Fruit fly (Drosophila melanogaster): ENCODE measurements around the gene unc-13-4A.

Gene unc-13-4A

DNA sequence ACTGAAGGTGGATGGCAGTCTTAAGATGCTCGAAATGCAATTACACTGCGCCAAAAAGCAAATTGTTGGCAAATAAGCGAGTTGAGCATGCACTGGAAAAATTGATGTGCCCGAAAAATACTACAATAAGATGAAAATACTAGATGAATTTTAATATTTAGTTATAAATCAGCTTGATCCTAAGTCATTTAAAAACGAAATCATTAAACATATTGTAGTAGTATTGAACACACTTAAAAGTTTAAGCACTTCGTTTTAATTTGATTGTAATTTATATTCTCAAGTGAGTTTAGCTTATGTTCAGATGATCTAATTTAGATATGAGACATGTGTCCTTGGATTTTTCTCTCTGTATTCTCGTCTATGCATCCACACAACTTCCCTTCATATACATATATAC lies 50.2 kb downstream of the unc-13-4A start:
- TF ChIP-seq psq (optimal IDR thresholded peaks at IDR 0.05) (no peak), CG8478 (optimal IDR thresholded peaks at IDR 0.05) (no peak), usp (GFP tag; optimal IDR thresholded peaks at IDR 0.05) (no peak), Dll (optimal IDR thresholded peaks at IDR 0.05) (no peak)

DNA sequence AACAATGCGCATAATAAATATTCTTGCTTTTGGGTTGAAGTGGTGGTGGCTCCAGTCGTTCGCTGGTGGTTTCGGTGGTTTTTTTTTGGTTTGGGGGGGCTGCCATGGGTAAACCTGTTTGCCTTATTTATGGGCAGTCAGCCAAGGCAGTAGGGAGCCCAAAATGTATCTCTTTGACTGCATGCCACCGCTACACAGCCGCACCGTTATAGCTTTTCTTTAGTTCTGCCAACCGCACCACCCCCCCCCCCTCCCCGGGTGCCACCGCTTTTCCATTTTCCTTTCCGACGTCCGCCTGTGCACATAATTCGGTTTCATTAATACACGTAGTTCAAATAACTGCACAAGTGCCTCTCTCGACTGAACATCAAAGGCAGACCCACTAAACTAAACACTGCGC lies 54.4 kb downstream of the unc-13-4A start:
- no peak for TF ChIP-seq pan (optimal IDR thresholded peaks at IDR 0.05)

DNA sequence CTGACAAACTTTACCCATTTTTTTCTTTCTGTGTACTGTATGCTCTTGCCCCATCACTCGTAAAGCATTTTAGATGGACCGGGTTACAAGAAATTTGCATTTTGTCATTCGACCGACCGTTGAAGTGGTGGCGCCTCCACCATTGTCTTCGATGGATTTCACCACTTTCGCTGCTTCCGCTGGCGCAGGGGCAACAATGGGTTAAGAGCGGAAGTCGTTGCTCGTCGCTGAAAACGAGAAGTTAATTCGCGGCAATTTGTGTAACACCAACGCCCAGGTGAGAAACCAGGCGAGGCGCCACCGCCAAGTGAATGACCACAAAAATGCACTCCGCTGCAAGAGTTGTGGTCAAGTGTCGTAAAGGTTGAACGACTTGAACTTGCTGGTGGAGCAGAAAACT lies 58.0 kb downstream of the unc-13-4A start:
- TF ChIP-seq EcR (GFP tag; optimal IDR thresholded peaks at IDR 0.05): no peak
- TF ChIP-seq pan (optimal IDR thresholded peaks at IDR 0.05): no peak
- no peak for TF ChIP-seq Dll (optimal IDR thresholded peaks at IDR 0.05)
- no peak for TF ChIP-seq CG8478 (optimal IDR thresholded peaks at IDR 0.05)
- TF ChIP-seq psq (optimal IDR thresholded peaks at IDR 0.05): no peak
- no peak for TF ChIP-seq usp (GFP tag; optimal IDR thresholded peaks at IDR 0.05)

DNA sequence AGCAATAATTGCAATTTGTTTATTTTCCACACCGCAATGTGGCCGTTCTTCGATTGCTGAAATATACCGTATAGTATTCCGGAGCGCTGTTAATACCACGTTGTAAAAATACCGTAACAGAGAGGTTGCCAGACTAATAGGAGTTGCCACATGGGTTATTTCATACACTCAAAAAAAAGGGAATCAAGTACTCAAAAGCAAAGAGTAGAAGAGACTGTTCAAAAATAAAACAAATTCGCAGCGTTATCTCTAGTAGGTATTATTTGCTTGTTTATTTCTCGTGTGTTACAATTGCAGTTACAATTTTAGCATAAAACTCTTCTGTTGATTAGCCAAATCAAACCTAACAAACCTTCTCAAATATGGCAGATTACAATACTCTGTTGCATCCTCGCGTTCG lies 62.2 kb downstream of the unc-13-4A start, which contains the start of gene MED4:
MED4 (minus strand) TSS at position 59 of the 400 bp plus-strand sequence.
- TF ChIP-seq pan (optimal IDR thresholded peaks at IDR 0.05): no peak
- no peak for TF ChIP-seq Dll (optimal IDR thresholded peaks at IDR 0.05)
- no peak for TF ChIP-seq psq (optimal IDR thresholded peaks at IDR 0.05)
- no peak for TF ChIP-seq CG8478 (optimal IDR thresholded peaks at IDR 0.05)
- no peak for TF ChIP-seq EcR (GFP tag; optimal IDR thresholded peaks at IDR 0.05)
- no peak for TF ChIP-seq usp (GFP tag; optimal IDR thresholded peaks at IDR 0.05)

DNA sequence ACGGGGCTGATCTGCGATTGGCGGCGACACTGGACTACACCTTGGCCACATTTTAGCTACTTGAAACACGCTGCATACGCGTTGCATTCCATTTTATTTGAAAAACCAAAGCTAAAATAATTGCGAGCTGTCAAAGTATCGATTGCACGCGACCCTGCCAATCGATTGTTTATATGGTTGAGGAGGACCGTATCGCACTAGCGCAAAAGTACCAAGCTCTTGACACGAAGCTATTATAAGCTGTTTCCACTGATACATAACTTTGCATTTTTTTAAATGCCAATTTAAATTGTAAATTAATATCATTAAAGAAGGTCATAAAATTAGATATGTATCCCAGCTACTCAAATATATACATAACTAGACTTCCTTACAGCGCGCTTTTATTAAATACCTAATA lies 63.5 kb downstream of the unc-13-4A start, which contains the start of gene Cdc27:
Cdc27 (minus strand) TSS at position 174 of the 400 bp plus-strand sequence.
- TF ChIP-seq psq (optimal IDR thresholded peaks at IDR 0.05) (no peak), usp (GFP tag; optimal IDR thresholded peaks at IDR 0.05) (no peak), Dll (optimal IDR thresholded peaks at IDR 0.05) (no peak), CG8478 (optimal IDR thresholded peaks at IDR 0.05) (no peak), EcR (GFP tag; optimal IDR thresholded peaks at IDR 0.05) (no peak), pan (optimal IDR thresholded peaks at IDR 0.05) (no peak)

DNA sequence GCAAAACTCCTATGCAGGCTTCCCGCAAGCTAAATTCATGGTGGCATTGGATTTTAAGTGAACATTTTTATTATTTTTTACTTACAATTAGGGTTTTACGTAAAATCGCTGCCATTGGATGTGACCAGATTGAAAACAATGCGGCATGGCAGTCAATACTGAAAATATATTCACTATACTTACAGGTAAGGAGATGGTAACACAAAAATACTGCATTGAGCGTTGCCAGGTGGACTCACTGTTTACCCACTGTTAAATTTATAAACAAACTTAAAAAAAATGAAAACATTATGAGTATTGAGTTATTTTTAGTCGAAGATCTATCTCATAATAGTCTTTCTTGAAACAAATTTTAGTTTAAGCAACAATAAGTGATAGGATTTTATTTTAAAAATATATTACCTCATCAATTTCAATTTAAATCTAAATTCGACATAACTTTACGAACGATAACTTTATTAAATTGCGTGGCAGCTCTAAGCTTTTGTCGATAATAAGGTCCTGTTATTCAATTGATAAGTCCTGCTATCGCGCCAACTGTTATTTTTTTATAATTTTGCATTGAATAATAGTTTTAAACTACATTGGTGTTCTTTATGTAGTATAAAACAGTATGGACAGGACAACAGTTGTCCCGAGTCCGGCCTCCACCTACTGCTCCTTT lies 68.8 kb downstream of the unc-13-4A start, which contains the start of the genes mRpL50 and mei-P22:
mRpL50 (minus strand) TSS at position 159 of the 664 bp plus-strand sequence.
mei-P22 (plus strand) TSS at position 614 of the 664 bp plus-strand sequence.
- TF ChIP-seq pan (optimal IDR thresholded peaks at IDR 0.05) (no peak), CG8478 (optimal IDR thresholded peaks at IDR 0.05) (no peak), EcR (GFP tag; optimal IDR thresholded peaks at IDR 0.05) (no peak), psq (optimal IDR thresholded peaks at IDR 0.05) (no peak), Dll (optimal IDR thresholded peaks at IDR 0.05) (no peak), usp (GFP tag; optimal IDR thresholded peaks at IDR 0.05) (no peak)

DNA sequence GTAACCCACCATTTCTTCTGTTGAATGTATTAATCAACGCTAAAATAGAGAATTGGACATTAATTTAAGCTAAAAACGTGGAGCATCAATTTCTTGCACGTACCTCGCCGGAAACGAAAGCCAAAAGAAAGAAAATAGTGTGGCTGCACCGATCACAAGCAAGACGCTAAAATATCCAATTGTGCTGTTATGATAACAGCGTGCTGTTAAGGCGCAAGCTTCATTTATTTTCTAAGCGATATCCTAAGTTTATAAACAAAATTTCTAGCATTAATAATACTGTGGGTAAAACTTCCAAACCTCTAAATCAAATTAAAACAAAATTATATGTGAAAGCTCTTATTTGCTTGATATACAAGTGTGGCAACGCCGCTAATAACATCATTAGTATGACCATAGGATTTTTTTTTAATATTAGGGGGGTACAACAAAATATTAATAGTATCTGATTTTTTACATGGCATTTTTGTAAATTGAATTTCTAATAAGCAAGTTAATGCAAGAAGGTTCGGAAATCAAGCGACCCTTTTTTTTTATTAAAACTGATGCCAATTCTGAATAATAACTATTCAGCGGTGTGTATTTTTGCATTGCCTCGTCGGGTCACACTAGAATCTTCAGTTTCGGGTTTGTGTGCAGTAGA lies 71.4 kb downstream of the unc-13-4A start, which contains the start of the genes RpL18 and Neos:
RpL18 (minus strand) TSS at position 135 of the 643 bp plus-strand sequence.
Neos (plus strand) TSS at position 412 of the 643 bp plus-strand sequence.
- no peak for TF ChIP-seq pan (optimal IDR thresholded peaks at IDR 0.05)
- no peak for TF ChIP-seq CG8478 (optimal IDR thresholded peaks at IDR 0.05)
- TF ChIP-seq EcR (GFP tag; optimal IDR thresholded peaks at IDR 0.05): no peak

DNA sequence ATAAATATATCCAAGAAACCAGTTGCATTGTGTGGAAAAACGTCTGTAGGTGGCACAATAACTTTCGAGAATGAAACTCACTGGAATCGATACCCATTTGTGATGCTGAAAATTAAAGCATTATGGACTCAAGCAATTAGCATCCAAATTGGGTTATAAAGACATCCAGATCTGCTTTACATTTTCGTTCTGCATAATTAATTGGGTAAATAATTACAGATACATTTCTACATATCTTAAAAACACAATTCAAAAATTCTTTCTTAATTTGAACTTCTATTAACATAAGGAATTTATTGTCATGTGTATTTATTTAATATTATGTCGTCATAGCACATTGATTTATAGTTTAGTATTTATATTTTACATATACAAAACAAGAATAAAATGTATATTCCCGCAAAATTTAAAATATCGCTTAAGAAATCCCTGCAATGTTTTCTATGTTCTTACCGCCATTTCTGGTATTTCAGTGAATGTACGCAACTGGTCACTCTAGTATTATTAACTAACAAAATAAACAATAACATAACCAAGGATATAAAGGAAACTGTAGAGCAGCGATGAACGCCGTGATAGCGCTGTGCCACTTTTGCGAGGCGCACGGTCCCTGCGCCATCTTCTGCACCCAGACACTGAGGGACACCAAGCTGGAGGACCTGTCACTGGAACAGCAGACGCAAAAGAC lies 74.5 kb downstream of the unc-13-4A start, which contains the start of the genes CG14829 and BHD:
CG14829 (minus strand) TSS at position 51 of the 688 bp plus-strand sequence.
BHD (plus strand) TSS at position 471 of the 688 bp plus-strand sequence.
- TF ChIP-seq usp (GFP tag; optimal IDR thresholded peaks at IDR 0.05) (no peak), CG8478 (optimal IDR thresholded peaks at IDR 0.05) (no peak), pan (optimal IDR thresholded peaks at IDR 0.05) (no peak), psq (optimal IDR thresholded peaks at IDR 0.05) (no peak), Dll (optimal IDR thresholded peaks at IDR 0.05) (no peak), EcR (GFP tag; optimal IDR thresholded peaks at IDR 0.05) (no peak)

DNA sequence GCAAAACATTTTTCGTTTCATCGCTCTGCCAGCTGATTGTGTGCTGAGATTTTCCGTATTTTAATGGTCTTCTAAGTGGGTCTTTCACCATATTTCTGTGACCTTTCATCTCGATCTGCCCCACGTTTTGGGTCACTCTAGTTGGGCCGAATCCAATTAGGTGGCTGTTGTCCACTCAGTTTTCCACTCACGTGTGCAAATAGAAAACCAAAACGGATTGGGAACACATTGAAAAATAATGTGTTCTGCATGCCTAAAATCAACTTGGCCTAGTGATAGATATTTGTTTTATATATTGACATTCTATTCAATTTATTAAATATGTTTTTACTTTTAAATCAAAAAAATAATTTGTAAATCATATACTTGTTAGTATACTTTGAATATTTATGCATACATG lies 78.5 kb downstream of the unc-13-4A start, which contains the start of gene CG14826:
CG14826 (plus strand) TSS at position 301 of the 400 bp plus-strand sequence.
- TF ChIP-seq psq (optimal IDR thresholded peaks at IDR 0.05) (no peak), pan (optimal IDR thresholded peaks at IDR 0.05) (no peak), CG8478 (optimal IDR thresholded peaks at IDR 0.05) (no peak), EcR (GFP tag; optimal IDR thresholded peaks at IDR 0.05) (no peak), usp (GFP tag; optimal IDR thresholded peaks at IDR 0.05) (no peak)
